Fruit fly (Drosophila melanogaster): ENCODE data around the gene CG1090.

CG1090 gene

DNA sequence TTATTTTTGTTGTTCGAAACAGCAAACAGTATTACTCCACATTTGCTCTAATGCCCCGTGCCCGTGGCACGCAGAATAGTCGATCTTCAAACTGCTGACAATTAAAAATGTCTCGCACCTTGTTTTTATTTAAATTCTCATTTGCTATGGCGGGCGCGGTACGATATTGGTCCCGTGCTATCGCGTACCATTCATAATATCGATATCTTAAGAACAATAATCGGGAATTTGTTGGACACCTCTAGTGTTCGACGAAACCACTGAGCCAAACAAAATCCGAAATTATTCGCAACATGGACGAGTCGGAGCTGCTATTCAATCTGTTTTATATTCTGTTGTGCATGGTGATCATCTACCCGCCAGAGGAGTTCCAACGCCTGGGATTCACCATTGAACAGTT lies 30.4 kb downstream of the CG1090 start, which contains the start of gene CG14646 (continued):
- peak; percentile 78 for TF ChIP-seq hb (GFP tag; IDR thresholded peaks at IDR 0.05; ENCODE audit: partially characterized antibody)
- TF ChIP-seq CG15269 (tag; optimal IDR thresholded peaks at IDR 0.05), result no peak
- no peak for TF ChIP-seq CG17385 (GFP tag; optimal IDR thresholded peaks at IDR 0.05)
- TF ChIP-seq mirr (GFP tag; optimal IDR thresholded peaks at IDR 0.05), result no peak
- TF ChIP-seq CG32772 (GFP tag; IDR thresholded peaks at IDR 0.05), result no peak
- peak; percentile 24 for TF ChIP-seq Ets97D (GFP tag; optimal IDR thresholded peaks at IDR 0.05)
- TF ChIP-seq Ets65A (GFP tag), result peak; percentile 24
- no peak for TF ChIP-seq Doc2 (GFP tag; IDR thresholded peaks at IDR 0.05)
- TF ChIP-seq mld (GFP tag; IDR thresholded peaks at IDR 0.05; ENCODE audit: partially characterized antibody), result peak; percentile 85; the same call in 2 of the 3 replicates
- TF ChIP-seq CG10321 (GFP tag; IDR thresholded peaks at IDR 0.05), result no peak
- TF ChIP-seq Hand (GFP tag; optimal IDR thresholded peaks at IDR 0.05), result no peak
- TF ChIP-seq CG2116 (GFP tag; optimal IDR thresholded peaks at IDR 0.05), result peak; percentile 61
- no peak for TF ChIP-seq CG12391 (tag; optimal IDR thresholded peaks at IDR 0.05)
- TF ChIP-seq CG4360 (GFP tag; IDR thresholded peaks at IDR 0.05), result no peak
- no peak for TF ChIP-seq pho (GFP tag; optimal IDR thresholded peaks at IDR 0.05)
- TF ChIP-seq Dad (GFP tag; optimal IDR thresholded peaks at IDR 0.05), result no peak
- no peak for TF ChIP-seq aop (GFP tag; IDR thresholded peaks at IDR 0.05)
- TF ChIP-seq CG10267 (tag; optimal IDR thresholded peaks at IDR 0.05), result peak; percentile 20
- peak; percentile 92 for TF ChIP-seq CG6791 (GFP tag; IDR thresholded peaks at IDR 0.05; ENCODE audit: partially characterized antibody)
- peak; percentile 80 for TF ChIP-seq Med (GFP tag)
- no peak for TF ChIP-seq CG8290 (GFP tag; optimal IDR thresholded peaks at IDR 0.05)
- TF ChIP-seq CG8290 (tag; optimal IDR thresholded peaks at IDR 0.05), result peak in 1 of 2 experiments; percentile 40
- no peak for TF ChIP-seq Six4 (GFP tag; optimal IDR thresholded peaks at IDR 0.05)
- no peak for TF ChIP-seq pnt (GFP tag; optimal IDR thresholded peaks at IDR 0.05)
- TF ChIP-seq CG16863 (GFP tag; optimal IDR thresholded peaks at IDR 0.05), result no peak
- TF ChIP-seq CG1602 (GFP tag; optimal IDR thresholded peaks at IDR 0.05), result no peak
- no peak for TF ChIP-seq D19A (tag; optimal IDR thresholded peaks at IDR 0.05)
- TF ChIP-seq fd102C (GFP tag; optimal IDR thresholded peaks at IDR 0.05), result no peak
- TF ChIP-seq Bgb (GFP tag; IDR thresholded peaks at IDR 0.05; ENCODE audit: partially characterized antibody), result peak; percentile 89
- TF ChIP-seq Sox100B (GFP tag; optimal IDR thresholded peaks at IDR 0.05), result no peak
- TF ChIP-seq CG33213 (GFP tag; optimal IDR thresholded peaks at IDR 0.05), result no peak
- TF ChIP-seq CG11695 (GFP tag; IDR thresholded peaks at IDR 0.05), result peak; percentile 80
- peak; percentile 37 for TF ChIP-seq kah (GFP tag; optimal IDR thresholded peaks at IDR 0.05)
- TF ChIP-seq ap (GFP tag; IDR thresholded peaks at IDR 0.05), result no peak
- TF ChIP-seq Opbp (GFP tag; IDR thresholded peaks at IDR 0.05; ENCODE audit: partially characterized antibody), result peak; percentile 82; the same call in 2 of the 3 replicates
- no peak for TF ChIP-seq run (tag; optimal IDR thresholded peaks at IDR 0.05)
- TF ChIP-seq ssp (GFP tag; IDR thresholded peaks at IDR 0.05), result no peak
- TF ChIP-seq CG34224 (GFP tag; IDR thresholded peaks at IDR 0.05; ENCODE audit: partially characterized antibody), result peak; percentile 92
- TF ChIP-seq NC2β (GFP tag; optimal IDR thresholded peaks at IDR 0.05), result no peak
- no peak for TF ChIP-seq CG31388 (GFP tag; optimal IDR thresholded peaks at IDR 0.05)
- TF ChIP-seq CG9817 (tag; optimal IDR thresholded peaks at IDR 0.05), result no peak
- peak; percentile 29 for TF ChIP-seq phol (tag; optimal IDR thresholded peaks at IDR 0.05)
- TF ChIP-seq CG15073 (GFP tag; optimal IDR thresholded peaks at IDR 0.05), result no peak
- no peak for TF ChIP-seq ac (GFP tag; optimal IDR thresholded peaks at IDR 0.05)
- TF ChIP-seq Dref (GFP tag; IDR thresholded peaks at IDR 0.05), result peak; percentile 83
- no peak for TF ChIP-seq MTF-1 (GFP tag; optimal IDR thresholded peaks at IDR 0.05; ENCODE audit: borderline replicate concordance)
- no peak for TF ChIP-seq CG14014 (GFP tag; IDR thresholded peaks at IDR 0.05)
- TF ChIP-seq vfl (GFP tag; optimal IDR thresholded peaks at IDR 0.05), result no peak
- no peak for TF ChIP-seq NFAT (GFP tag; IDR thresholded peaks at IDR 0.05)

Measured in whole organism, embryonic.